Worm (Caenorhabditis elegans): ENCODE results near the gene nhr-214.

- TF ChIP-seq drap-1 (GFP tag; optimal IDR thresholded peaks at IDR 0.05) (peak; percentile 23), elt-1 (tag; optimal IDR thresholded peaks at IDR 0.05; ENCODE audit: borderline replicate concordance, insufficient read depth) (no peak), sptf-1 (tag; optimal IDR thresholded peaks at IDR 0.05) (peak; percentile 68)
Measured at ce11 chrX:12670385-12670784, 31.5 kb downstream of the nhr-214 start.

All from whole organism, mixed stage, embryonic.